Fruit fly (Drosophila melanogaster): ENCODE measurements around the gene Lasp.

DNA sequence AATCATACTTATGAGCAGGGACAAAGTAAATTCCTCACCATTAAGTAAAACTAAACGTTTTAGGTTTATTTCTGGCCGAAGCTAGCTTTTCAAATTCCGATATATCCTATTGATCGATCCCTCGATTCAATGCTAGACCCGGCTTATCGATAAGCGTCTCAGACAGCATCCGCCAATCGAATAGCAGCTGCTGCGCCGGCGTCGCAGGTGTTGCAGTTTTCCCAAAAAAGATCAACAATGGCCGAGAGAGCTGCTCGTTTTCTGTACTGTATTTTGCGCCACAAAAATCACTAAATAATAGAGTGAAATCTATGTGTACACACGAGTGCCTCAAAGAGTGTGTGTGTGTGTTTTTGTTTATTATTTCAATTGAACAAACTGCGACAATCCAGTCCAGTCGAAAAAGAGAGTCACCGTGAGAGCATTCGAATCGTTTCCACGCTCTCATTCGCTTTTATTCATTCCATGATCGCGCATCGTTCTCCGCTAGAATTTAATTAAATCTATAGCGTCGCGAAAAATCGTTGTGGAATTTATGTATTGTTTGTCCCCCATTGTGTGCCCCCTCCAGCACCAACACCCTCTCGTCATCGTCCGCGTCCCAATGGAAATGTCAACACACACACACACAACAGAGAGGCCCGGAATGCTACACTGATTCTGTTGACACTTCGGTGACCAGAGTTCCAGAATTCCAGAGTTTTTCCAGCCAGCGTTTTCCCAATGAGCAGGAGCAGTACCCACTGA is 2.1 kb upstream of the Lasp start:
- TF ChIP-seq GATAd (GFP tag; optimal IDR thresholded peaks at IDR 0.05) (no peak), pan (optimal IDR thresholded peaks at IDR 0.05) (no peak), Hr83 (GFP tag; optimal IDR thresholded peaks at IDR 0.05; ENCODE audit: poor library complexity, severe bottlenecking) (no peak), Hr78 (GFP tag; optimal IDR thresholded peaks at IDR 0.05) (no peak), Vsx2 (GFP tag; optimal IDR thresholded peaks at IDR 0.05; ENCODE audit: partially characterized antibody) (no peak), dsf (GFP tag; optimal IDR thresholded peaks at IDR 0.05; ENCODE audit: borderline replicate concordance) (no peak), usp (GFP tag; optimal IDR thresholded peaks at IDR 0.05) (no peak), ey (GFP tag; optimal IDR thresholded peaks at IDR 0.05) (no peak), brk (GFP tag; optimal IDR thresholded peaks at IDR 0.05) (no peak), HLH106 (tag; optimal IDR thresholded peaks at IDR 0.05) (no peak)

Measured in whole organism, wandering third instar larva.